Fruit fly (Drosophila melanogaster): ENCODE measurements around the gene Tsp29Fa.

dm6 chr2L:8982584-8983302, 49.0 kb downstream of the Tsp29Fa start:
- TF ChIP-seq CG9948 (tag; optimal IDR thresholded peaks at IDR 0.05) (no peak), rn (GFP tag; IDR thresholded peaks at IDR 0.05) (no peak), CG8159 (tag; optimal IDR thresholded peaks at IDR 0.05) (no peak), EcR (GFP tag; optimal IDR thresholded peaks at IDR 0.05) (no peak), CG34367 (tag; optimal IDR thresholded peaks at IDR 0.05) (no peak), CG8301 (tag; optimal IDR thresholded peaks at IDR 0.05) (no peak), CG14655 (GFP tag; optimal IDR thresholded peaks at IDR 0.05) (no peak), CG4496 (GFP tag; IDR thresholded peaks at IDR 0.05) (no peak), CG10348 (GFP tag; IDR thresholded peaks at IDR 0.05) (no peak), CG32121 (GFP tag; IDR thresholded peaks at IDR 0.05) (no peak), Pif1A (GFP tag; optimal IDR thresholded peaks at IDR 0.05) (no peak), CG13204 (GFP tag; optimal IDR thresholded peaks at IDR 0.05) (no peak)
